Fruit fly (Drosophila melanogaster): ENCODE measurements around the gene CG45101.

The CG45101 gene

dm6 chr3L:11096195-11096908 lies 31.6 kb downstream of the CG45101 start, which contains the start of the genes CG46439, Iyd and CG33947 (continued):
- TF ChIP-seq CG4318 (GFP tag; optimal IDR thresholded peaks at IDR 0.05) (no peak), Eip75B (GFP tag; optimal IDR thresholded peaks at IDR 0.05) (peak; percentile 67), Sox102F (GFP tag; optimal IDR thresholded peaks at IDR 0.05) (peak; percentile 46), Hr4 (GFP tag; optimal IDR thresholded peaks at IDR 0.05) (peak; percentile 29), CG9139 (GFP tag; optimal IDR thresholded peaks at IDR 0.05) (peak; percentile 80), CG10669 (GFP tag; optimal IDR thresholded peaks at IDR 0.05) (peak; percentile 67), CG6163 (GFP tag; IDR thresholded peaks at IDR 0.05) (peak; percentile 90), CG34406 (GFP tag; optimal IDR thresholded peaks at IDR 0.05) (peak; percentile 46), Sox15 (GFP tag; optimal IDR thresholded peaks at IDR 0.05) (no peak), Eip78C (GFP tag) (peak; percentile 83), CG11294 (GFP tag; IDR thresholded peaks at IDR 0.05) (no peak; the same call in 1 of the 2 replicates), CG8119 (GFP tag; IDR thresholded peaks at IDR 0.05) (peak; percentile 84; the same call in 2 of the 3 replicates), Blimp-1 (GFP tag; optimal IDR thresholded peaks at IDR 0.05) (peak; percentile 28), CG16779 (tag; optimal IDR thresholded peaks at IDR 0.05) (peak; percentile 86), CG3919 (GFP tag; optimal IDR thresholded peaks at IDR 0.05) (peak; percentile 59), eg (GFP tag; IDR thresholded peaks at IDR 0.05) (peak; percentile 90), CG1621 (tag; optimal IDR thresholded peaks at IDR 0.05) (peak; percentile 65), fkh (GFP tag; optimal IDR thresholded peaks at IDR 0.05) (no peak), svp (GFP tag) (peak; percentile 47), lz (GFP tag; optimal IDR thresholded peaks at IDR 0.05) (peak; percentile 24), CG10631 (GFP tag; optimal IDR thresholded peaks at IDR 0.05) (no peak), CG8319 (GFP tag; optimal IDR thresholded peaks at IDR 0.05) (no peak), fd85E (GFP tag; optimal IDR thresholded peaks at IDR 0.05) (no peak), CG6276 (GFP tag; optimal IDR thresholded peaks at IDR 0.05) (peak; percentile 86), topi (GFP tag; optimal IDR thresholded peaks at IDR 0.05) (peak; percentile 51), pdm3 (GFP tag; optimal IDR thresholded peaks at IDR 0.05) (peak; percentile 36), Hr38 (GFP tag; optimal IDR thresholded peaks at IDR 0.05) (no peak), CG11902 (GFP tag; optimal IDR thresholded peaks at IDR 0.05) (no peak), Ets96B (tag; optimal IDR thresholded peaks at IDR 0.05) (peak; percentile 65), CG3032 (tag; optimal IDR thresholded peaks at IDR 0.05) (peak; percentile 62), CG32006 (GFP tag; optimal IDR thresholded peaks at IDR 0.05) (peak; percentile 55), fd59A (GFP tag; optimal IDR thresholded peaks at IDR 0.05) (no peak), OdsH (GFP tag; optimal IDR thresholded peaks at IDR 0.05) (peak; percentile 30), Met (GFP tag; optimal IDR thresholded peaks at IDR 0.05) (peak; percentile 40), spab (GFP tag; optimal IDR thresholded peaks at IDR 0.05) (peak; percentile 70), Ets21C (GFP tag; optimal IDR thresholded peaks at IDR 0.05) (no peak)

- peak; percentile 87 for TF ChIP-seq dsx (GFP tag; optimal IDR thresholded peaks at IDR 0.05; ENCODE audit: poor library complexity, severe bottlenecking)
- peak; percentile 97 for TF ChIP-seq Sox14 (GFP tag; optimal IDR thresholded peaks at IDR 0.05)
- TF ChIP-seq Met (GFP tag; optimal IDR thresholded peaks at IDR 0.05) = peak; percentile 96
- peak; percentile 88 for TF ChIP-seq CG1621 (tag; optimal IDR thresholded peaks at IDR 0.05)
- peak; percentile 90 for TF ChIP-seq dac (GFP tag; optimal IDR thresholded peaks at IDR 0.05)
- TF ChIP-seq Sox15 (GFP tag; optimal IDR thresholded peaks at IDR 0.05) = peak; percentile 94
- TF ChIP-seq Smox (GFP tag; optimal IDR thresholded peaks at IDR 0.05) = peak; percentile 96
- peak; percentile 83 for TF ChIP-seq CG6854 (GFP tag; optimal IDR thresholded peaks at IDR 0.05)
- TF ChIP-seq Hr4 (GFP tag; optimal IDR thresholded peaks at IDR 0.05) = peak; percentile 97
- peak; percentile 95 for TF ChIP-seq CG34406 (GFP tag; optimal IDR thresholded peaks at IDR 0.05)
- peak; percentile 93 for TF ChIP-seq Ets21C (GFP tag; optimal IDR thresholded peaks at IDR 0.05)
- TF ChIP-seq net (GFP tag; optimal IDR thresholded peaks at IDR 0.05) = peak; percentile 95
- TF ChIP-seq spab (GFP tag; optimal IDR thresholded peaks at IDR 0.05) = peak; percentile 82
- TF ChIP-seq Hr38 (GFP tag; optimal IDR thresholded peaks at IDR 0.05) = peak; percentile 71
- TF ChIP-seq CG6276 (GFP tag; optimal IDR thresholded peaks at IDR 0.05) = peak; percentile 87
- TF ChIP-seq topi (GFP tag; optimal IDR thresholded peaks at IDR 0.05) = peak; percentile 97
- TF ChIP-seq vri (GFP tag; optimal IDR thresholded peaks at IDR 0.05) = peak; percentile 95
- TF ChIP-seq pdm3 (GFP tag; optimal IDR thresholded peaks at IDR 0.05) = peak; percentile 97
- peak; percentile 90 for TF ChIP-seq Ets96B (tag; optimal IDR thresholded peaks at IDR 0.05)
- TF ChIP-seq CG11294 (GFP tag; IDR thresholded peaks at IDR 0.05) = peak; percentile 77
- peak; percentile 98 for TF ChIP-seq OdsH (GFP tag; optimal IDR thresholded peaks at IDR 0.05)
- peak; percentile 87 for TF ChIP-seq CG6808 (GFP tag; optimal IDR thresholded peaks at IDR 0.05)
- TF ChIP-seq CG31627 (GFP tag; optimal IDR thresholded peaks at IDR 0.05) = peak; percentile 97
- peak; percentile 95 for TF ChIP-seq achi (GFP tag; optimal IDR thresholded peaks at IDR 0.05)
- TF ChIP-seq Eip93F (GFP tag; optimal IDR thresholded peaks at IDR 0.05) = peak; percentile 92
- TF ChIP-seq CG6163 (GFP tag; IDR thresholded peaks at IDR 0.05) = peak; percentile 89
Observed at dm6 chr3L:11097982-11098663, 33.3 kb downstream of the CG45101 start, which contains the start of the genes Irbp18 and APP-BP1. Gene Irbp18, minus strand, starts transcription at chr3L:11098186. Gene APP-BP1, plus strand, starts transcription at chr3L:11098412.

Measured in whole organism, prepupa.